Worm (Caenorhabditis elegans) whole organism, L2 larva: ENCODE measurements around the gene F54B11.7.
A peak's percentile ranks its signal among the peaks of the same experiment; 100 is the strongest.

Experiments
- C34F6.9 ChIP-seq: fragments of 150-350 bp; optimal IDR thresholded peaks from 2 replicates; lab custom pipeline; 2014; ENCODE audit warnings: missing biosample characterization, missing genetic modification characterization
- F13H6.1 ChIP-seq: sonication (generic microtip); optimal IDR thresholded peaks from 2 replicates; lab custom pipeline; 2016; ENCODE audit warnings: missing genetic modification characterization, missing compliant biosample characterization
- R02D3.7 ChIP-seq: fragments of 150-350 bp; optimal IDR thresholded peaks from 2 replicates; lab custom pipeline; 2014; ENCODE audit warnings: missing biosample characterization, missing genetic modification characterization
- Y55F3AM.14 ChIP-seq: fragments of 200-800 bp; sonication (Bioruptor generic); optimal IDR thresholded peaks from 2 replicates; lab custom pipeline; 2018; ENCODE audit warnings: mild to moderate bottlenecking, missing genetic modification characterization, missing compliant biosample characterization
- ama-1 ChIP-seq: fragments of 150-350 bp; optimal IDR thresholded peaks from 2 replicates; lab custom pipeline; 2018; ENCODE audit warnings: inconsistent platforms
- ceh-16 ChIP-seq: fragments of 150-350 bp; optimal IDR thresholded peaks from 2 replicates; lab custom pipeline; 2014; ENCODE audit warnings: missing biosample characterization, missing genetic modification characterization
- ceh-82 ChIP-seq: fragments of 150-350 bp; optimal IDR thresholded peaks from 2 replicates; lab custom pipeline; 2014; ENCODE audit warnings: missing biosample characterization, missing genetic modification characterization
- crh-2 ChIP-seq: sonication (generic microtip); optimal IDR thresholded peaks from 2 replicates; lab custom pipeline; 2017; ENCODE audit warnings: missing biosample characterization, missing genetic modification characterization
- dmd-4 ChIP-seq: sonication (generic microtip); optimal IDR thresholded peaks from 2 replicates; lab custom pipeline; 2017; ENCODE audit warnings: missing biosample characterization, missing genetic modification characterization
- egl-27 ChIP-seq: sonication (generic microtip); optimal IDR thresholded peaks from 3 replicates; lab custom pipeline; 2017; ENCODE audit warnings: missing biosample characterization, missing genetic modification reagents, missing genetic modification characterization
- elt-1 ChIP-seq: fragments of 150-350 bp; optimal IDR thresholded peaks from 2 replicates; lab custom pipeline; 2014; ENCODE audit warnings: missing biosample characterization, missing genetic modification characterization
- elt-3 ChIP-seq: sonication (generic microtip); optimal IDR thresholded peaks from 2 replicates; lab custom pipeline; 2017; ENCODE audit warnings: missing biosample characterization, missing genetic modification characterization
- fos-1 ChIP-seq: fragments of 150-350 bp; optimal IDR thresholded peaks from 2 replicates; lab custom pipeline; 2014; ENCODE audit warnings: missing biosample characterization, missing genetic modification characterization
- gmeb-1 ChIP-seq: fragments of 150-350 bp; optimal IDR thresholded peaks from 2 replicates; lab custom pipeline; 2014; ENCODE audit warnings: missing biosample characterization, missing genetic modification characterization
- lin-11 ChIP-seq: fragments of 150-350 bp; sonication (generic microtip); optimal IDR thresholded peaks from 2 replicates; lab custom pipeline; 2014; ENCODE audit warnings: missing biosample characterization, missing genetic modification characterization, inconsistent platforms, mixed read lengths
- lin-13 ChIP-seq: fragments of 150-350 bp; optimal IDR thresholded peaks from 2 replicates; lab custom pipeline; 2014; ENCODE audit warnings: missing biosample characterization, missing genetic modification reagents, missing genetic modification characterization
- lin-39 ChIP-seq: fragments of 150-350 bp; optimal IDR thresholded peaks from 2 replicates; lab custom pipeline; 2014; ENCODE audit warnings: missing biosample characterization, missing genetic modification reagents, missing genetic modification characterization
- lsy-2 ChIP-seq, 2 experiments: fragments of 150-350 bp in 1 of 2; sonication (generic microtip) in 1 of 2; optimal IDR thresholded peaks; 2 replicates each; lab custom pipeline; 2014 to 2017; ENCODE audit warnings: missing biosample characterization in 2 of 2, missing genetic modification characterization in 2 of 2
- mab-5 ChIP-seq: fragments of 150-350 bp; optimal IDR thresholded peaks from 2 replicates; lab custom pipeline; 2014; ENCODE audit warnings: missing biosample characterization, missing genetic modification characterization
- mbf-1 ChIP-seq: sonication (generic microtip); optimal IDR thresholded peaks from 2 replicates; lab custom pipeline; 2017; ENCODE audit warnings: missing biosample characterization, missing genetic modification characterization
- mdl-1 ChIP-seq, 2 experiments: fragments of 150-350 bp in 1 of 2; sonication (generic microtip) in 1 of 2; optimal IDR thresholded peaks; 2 replicates each; lab custom pipeline; 2017; ENCODE audit warnings: missing biosample characterization in 2 of 2, missing genetic modification characterization in 2 of 2
- nhr-10 ChIP-seq: sonication (generic microtip); optimal IDR thresholded peaks from 2 replicates; lab custom pipeline; 2017; ENCODE audit warnings: missing biosample characterization, missing genetic modification characterization
- nhr-12 ChIP-seq: fragments of 150-350 bp; optimal IDR thresholded peaks from 2 replicates; lab custom pipeline; 2014; ENCODE audit warnings: missing biosample characterization, missing genetic modification characterization
- nhr-129 ChIP-seq: fragments of 150-350 bp; optimal IDR thresholded peaks from 2 replicates; lab custom pipeline; 2014; ENCODE audit warnings: missing biosample characterization, missing genetic modification characterization
- nhr-21 ChIP-seq: fragments of 150-350 bp; optimal IDR thresholded peaks from 2 replicates; lab custom pipeline; 2014; ENCODE audit warnings: missing biosample characterization, missing genetic modification characterization
- nhr-6 ChIP-seq: fragments of 150-350 bp; optimal IDR thresholded peaks from 2 replicates; lab custom pipeline; 2014; ENCODE audit warnings: missing biosample characterization, missing genetic modification characterization
- nhr-77 ChIP-seq: fragments of 150-350 bp; optimal IDR thresholded peaks from 2 replicates; lab custom pipeline; 2014; ENCODE audit warnings: missing biosample characterization, missing genetic modification characterization
- peb-1 ChIP-seq: fragments of 150-350 bp; optimal IDR thresholded peaks from 2 replicates; lab custom pipeline; 2014; ENCODE audit warnings: missing biosample characterization, missing genetic modification characterization
- sem-4 ChIP-seq: fragments of 150-350 bp; optimal IDR thresholded peaks from 2 replicates; lab custom pipeline; 2014; ENCODE audit warnings: missing biosample characterization, missing genetic modification reagents, missing genetic modification characterization
- skn-1 ChIP-seq: sonication (generic microtip); optimal IDR thresholded peaks from 2 replicates; lab custom pipeline; 2017; ENCODE audit warnings: missing biosample characterization, missing genetic modification characterization
- sma-3 ChIP-seq: sonication (generic microtip); optimal IDR thresholded peaks from 2 replicates; lab custom pipeline; 2016; ENCODE audit warnings: missing genetic modification reagents, missing genetic modification characterization, missing compliant biosample characterization
- snpc-4 ChIP-seq: fragments of 150-350 bp; optimal IDR thresholded peaks from 2 replicates; lab custom pipeline; 2014; ENCODE audit warnings: missing biosample characterization, missing genetic modification characterization
- unc-39 ChIP-seq: fragments of 150-350 bp; optimal IDR thresholded peaks from 2 replicates; lab custom pipeline; 2014; ENCODE audit warnings: missing biosample characterization, missing genetic modification characterization
- unc-55 ChIP-seq: fragments of 150-350 bp; sonication (generic microtip); optimal IDR thresholded peaks from 3 replicates; lab custom pipeline; 2014; ENCODE audit warnings: missing biosample characterization, missing genetic modification reagents, missing genetic modification characterization
- unc-62 ChIP-seq: fragments of 150-350 bp; optimal IDR thresholded peaks from 2 replicates; lab custom pipeline; 2014; ENCODE audit warnings: missing biosample characterization, missing genetic modification reagents, missing genetic modification characterization
- ztf-4 ChIP-seq: fragments of 150-350 bp; optimal IDR thresholded peaks from 2 replicates; lab custom pipeline; 2014; ENCODE audit warnings: missing biosample characterization, missing genetic modification characterization

Gene F54B11.7

DNA sequence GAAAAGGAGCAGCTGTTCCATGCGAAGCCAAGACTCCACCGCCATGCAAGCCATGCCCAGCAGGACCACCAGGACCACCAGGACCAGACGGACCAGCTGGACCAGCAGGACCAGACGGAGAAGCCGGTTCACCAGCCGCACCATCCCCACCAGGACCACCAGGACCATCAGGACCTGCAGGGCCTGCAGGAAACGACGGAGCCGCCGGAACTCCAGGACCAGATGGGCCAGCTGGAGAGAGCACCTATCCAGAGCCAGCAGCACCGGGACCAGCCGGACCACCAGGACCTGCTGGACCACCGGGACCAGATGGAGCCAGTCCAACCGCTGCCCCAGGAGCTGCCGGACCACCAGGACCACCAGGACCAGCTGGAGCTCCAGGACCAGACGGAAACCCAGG, 8.3 kb upstream of the F54B11.7 start:
- no peak for TF ChIP-seq ama-1 (lab: Kevin White, UChicago)
- TF ChIP-seq elt-1 (tag; lab: Kevin White, UChicago): no peak
- TF ChIP-seq nhr-129 (tag; lab: Kevin White, UChicago): no peak
- TF ChIP-seq mbf-1 (tag; lab: Kevin White, UChicago): no peak
- TF ChIP-seq ceh-16 (tag; lab: Kevin White, UChicago): no peak
- TF ChIP-seq snpc-4 (tag; lab: Kevin White, UChicago): no peak
- no peak for TF ChIP-seq peb-1 (tag; lab: Kevin White, UChicago)
- no peak for TF ChIP-seq skn-1

DNA sequence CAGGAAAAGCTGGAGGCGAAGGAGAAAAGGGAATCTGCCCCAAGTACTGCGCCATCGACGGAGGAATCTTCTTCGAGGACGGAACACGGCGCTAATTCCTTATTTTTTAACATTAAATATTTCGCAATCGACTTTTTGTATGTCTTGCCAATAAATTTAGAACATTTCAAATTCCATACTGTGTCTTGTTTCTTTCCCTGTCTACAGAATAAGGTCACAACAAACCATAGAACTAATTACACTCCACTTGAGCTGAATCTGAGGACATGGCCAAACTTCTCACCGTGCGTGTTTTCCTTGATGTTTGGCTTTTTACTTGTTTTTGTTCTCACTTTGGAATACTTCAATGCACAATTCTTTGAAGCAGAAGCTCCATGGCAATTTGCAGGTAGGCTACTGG, 7.9 kb upstream of the F54B11.7 start, which contains the start of gene F54B11.4:
Gene F54B11.4, plus strand, starts transcription at position 301 of the 400 bp plus-strand sequence.
- TF ChIP-seq ztf-4 (tag; lab: Kevin White, UChicago) (no peak), ceh-16 (tag; lab: Kevin White, UChicago) (no peak), egl-27 (tag; lab: Kevin White, UChicago) (no peak), elt-3 (tag; lab: Kevin White, UChicago) (no peak), R02D3.7 (tag; lab: Kevin White, UChicago) (no peak), Y55F3AM.14 (GFP tag; lab: Kevin White, UChicago) (no peak), nhr-12 (tag; lab: Kevin White, UChicago) (no peak), ceh-82 (tag; lab: Kevin White, UChicago) (no peak), lin-39 (no peak), nhr-129 (tag; lab: Kevin White, UChicago) (no peak), unc-62 (GFP tag; lab: Kevin White, UChicago) (no peak), ama-1 (lab: Kevin White, UChicago) (no peak), nhr-77 (tag; lab: Kevin White, UChicago) (no peak), mab-5 (tag; lab: Kevin White, UChicago) (no peak), lin-11 (no peak), elt-1 (tag; lab: Kevin White, UChicago) (no peak), C34F6.9 (tag; lab: Kevin White, UChicago) (no peak), dmd-4 (tag; lab: Kevin White, UChicago) (no peak), nhr-10 (tag; lab: Kevin White, UChicago) (no peak), sma-3 (GFP tag; lab: Kevin White, UChicago) (no peak)

DNA sequence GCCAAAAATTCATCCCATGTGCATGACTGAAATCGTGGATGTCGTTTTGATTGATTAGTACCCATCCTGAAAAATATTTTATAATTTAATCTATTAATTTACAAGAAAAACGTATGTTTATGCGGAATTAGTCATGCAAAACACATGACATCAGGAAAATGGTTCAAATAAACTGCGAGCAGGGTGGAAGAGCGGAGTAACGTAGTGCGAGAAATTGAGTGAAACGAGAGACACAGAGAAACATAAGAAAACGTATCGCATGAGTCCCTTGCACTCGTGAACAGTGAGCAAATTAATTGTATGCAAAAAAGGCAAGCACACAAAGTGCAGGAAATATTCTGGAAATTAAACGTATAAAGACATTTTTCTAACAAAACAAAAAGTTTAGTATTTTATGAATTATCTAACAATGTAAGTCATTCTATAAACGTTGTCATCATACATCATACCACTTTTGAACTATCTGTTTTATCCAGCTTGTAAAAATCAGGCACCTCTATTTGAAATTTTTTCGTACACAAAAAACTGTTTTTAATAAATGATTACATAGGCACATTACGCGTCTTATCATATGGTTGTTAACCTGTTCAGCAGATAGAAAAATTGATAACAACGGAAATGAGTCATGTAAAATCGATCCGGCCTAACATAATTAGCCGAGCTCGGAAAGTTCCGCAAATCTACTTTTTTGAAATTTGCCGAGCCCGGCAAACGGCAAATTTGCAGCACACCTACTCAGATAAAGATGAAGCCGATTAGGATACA, 4.1 kb upstream of the F54B11.7 start, which contains the start of gene F54B11.5:
Gene F54B11.5, minus strand, starts transcription at position 66 of the 765 bp plus-strand sequence.
- TF ChIP-seq crh-2 (peak; percentile 56), sem-4 (tag; lab: Kevin White, UChicago) (peak; percentile 19), ztf-4 (tag; lab: Kevin White, UChicago) (no peak), unc-39 (tag; lab: Kevin White, UChicago) (no peak), unc-55 (GFP tag; lab: Kevin White, UChicago) (peak; percentile 71), nhr-21 (tag; lab: Kevin White, UChicago) (peak; percentile 2), lin-11 (peak; percentile 15), mab-5 (tag; lab: Kevin White, UChicago) (no peak), nhr-10 (tag; lab: Kevin White, UChicago) (no peak), egl-27 (tag; lab: Kevin White, UChicago) (peak; percentile 7), sma-3 (GFP tag; lab: Kevin White, UChicago) (peak; percentile 33), nhr-6 (tag; lab: Kevin White, UChicago) (peak; percentile 3), mdl-1 (tag; optimal IDR thresholded peaks at IDR 0.05; lab: Kevin White, UChicago) (no peak), fos-1 (tag; lab: Kevin White, UChicago) (peak; percentile 51), C34F6.9 (tag; lab: Kevin White, UChicago) (peak; percentile 85), gmeb-1 (peak; percentile 34), ama-1 (lab: Kevin White, UChicago) (peak; percentile 34), lsy-2 (tag; optimal IDR thresholded peaks at IDR 0.05; lab: Kevin White, UChicago) (peak in 1 of 2 experiments; percentile 70), F13H6.1 (peak; percentile 3), nhr-129 (tag; lab: Kevin White, UChicago) (peak; percentile 75), Y55F3AM.14 (GFP tag; lab: Kevin White, UChicago) (no peak), lin-13 (GFP tag; lab: Kevin White, UChicago) (peak; percentile 7)
